Fruit fly (Drosophila melanogaster) whole organism, embryonic: ENCODE data around the gene Rh5.

Source experiments
- Abd-B ChIP-seq: fragments of 200-800 bp; sonication (Bioruptor generic); optimal IDR thresholded peaks from 2 replicates; lab custom pipeline; 2018; ENCODE audit warnings: missing biosample characterization, mild to moderate bottlenecking, missing genetic modification characterization, moderate library complexity
- Awh ChIP-seq: fragments of 200-800 bp; sonication (Bioruptor generic); IDR thresholded peaks from 2 replicates; pipeline ENCODE4, ENCODE4 v1.3.6; 2022; ENCODE audit warnings: missing biosample characterization, missing genetic modification characterization
- Bgb ChIP-seq: fragments of 200-800 bp; sonication (Bioruptor generic); IDR thresholded peaks from 2 replicates; pipeline ENCODE4 v1.3.6; 2022; ENCODE audit warnings: missing biosample characterization, missing genetic modification characterization; ENCODE audit not compliant: partially characterized antibody
- CG15269 ChIP-seq: fragments of 200-800 bp; sonication (Bioruptor generic); optimal IDR thresholded peaks from 2 replicates; lab custom pipeline; 2018; ENCODE audit warnings: missing biosample characterization, mild to moderate bottlenecking, missing genetic modification characterization, moderate library complexity
- CG1529 ChIP-seq: fragments of 200-800 bp; sonication (Bioruptor generic); optimal IDR thresholded peaks from 3 replicates; lab custom pipeline; 2018; ENCODE audit warnings: missing biosample characterization, missing genetic modification characterization
- CG15514 ChIP-seq: fragments of 200-800 bp; sonication (Bioruptor generic); optimal IDR thresholded peaks from 3 replicates; lab custom pipeline; 2017; ENCODE audit warnings: missing biosample characterization, missing genetic modification characterization, mild to moderate bottlenecking, moderate library complexity, missing genetic modification reagents
- CG16815 ChIP-seq: fragments of 200-800 bp; sonication (Bioruptor generic); optimal IDR thresholded peaks from 3 replicates; lab custom pipeline; 2017; ENCODE audit warnings: missing biosample characterization, mild to moderate bottlenecking, missing genetic modification characterization
- CG18764 ChIP-seq: fragments of 200-800 bp; sonication (Bioruptor generic); optimal IDR thresholded peaks from 3 replicates; lab custom pipeline; 2016; ENCODE audit warnings: missing biosample characterization, missing genetic modification characterization
- CG30431 ChIP-seq: fragments of 200-800 bp; sonication (Bioruptor generic); optimal IDR thresholded peaks from 2 replicates; lab custom pipeline; 2017; ENCODE audit warnings: missing biosample characterization, missing genetic modification characterization
- CG32767 ChIP-seq: fragments of 200-800 bp; sonication (Bioruptor generic); IDR thresholded peaks from 2 replicates; pipeline ENCODE4 v1.3.6; 2022; ENCODE audit warnings: missing biosample characterization, missing genetic modification characterization
- CG42726 ChIP-seq: fragments of 200-800 bp; sonication (Bioruptor generic); IDR thresholded peaks from 2 replicates; pipeline ENCODE4 v1.3.6; 2022; ENCODE audit warnings: missing biosample characterization, missing genetic modification characterization; ENCODE audit not compliant: partially characterized antibody
- CG4617 ChIP-seq: fragments of 200-800 bp; sonication (Bioruptor generic); optimal IDR thresholded peaks from 3 replicates; lab custom pipeline; 2016; ENCODE audit warnings: missing biosample characterization, missing genetic modification characterization, borderline replicate concordance
- CG5245 ChIP-seq: fragments of 200-800 bp; sonication (Bioruptor generic); optimal IDR thresholded peaks from 3 replicates; lab custom pipeline; 2016; ENCODE audit warnings: missing biosample characterization, missing genetic modification characterization
- CG6654 ChIP-seq: fragments of 200-800 bp; sonication (Bioruptor generic); optimal IDR thresholded peaks from 2 replicates; lab custom pipeline; 2017; ENCODE audit warnings: missing biosample characterization, mild to moderate bottlenecking, missing genetic modification characterization
- CG7786 ChIP-seq: fragments of 200-800 bp; sonication (Bioruptor generic); optimal IDR thresholded peaks from 2 replicates; lab custom pipeline; 2016; ENCODE audit warnings: missing biosample characterization, missing genetic modification characterization
- CG7928 ChIP-seq: fragments of 200-800 bp; sonication (Bioruptor generic); optimal IDR thresholded peaks from 2 replicates; lab custom pipeline; 2017; ENCODE audit warnings: missing biosample characterization, mild to moderate bottlenecking, missing genetic modification characterization
- CG7987 ChIP-seq: fragments of 200-800 bp; sonication (Bioruptor generic); optimal IDR thresholded peaks from 2 replicates; lab custom pipeline; 2018; ENCODE audit warnings: missing biosample characterization, mild to moderate bottlenecking, missing genetic modification characterization, moderate library complexity
- CTCF ChIP-seq: fragments of 200-800 bp; sonication (Bioruptor generic); optimal IDR thresholded peaks from 2 replicates; lab custom pipeline; 2017; ENCODE audit warnings: missing biosample characterization, mild to moderate bottlenecking, missing genetic modification characterization, moderate library complexity
- Dek ChIP-seq: fragments of 200-800 bp; sonication (Bioruptor generic); optimal IDR thresholded peaks from 3 replicates; lab custom pipeline; 2019; ENCODE audit warnings: missing biosample characterization, mild to moderate bottlenecking, missing genetic modification characterization, moderate library complexity
- Dp ChIP-seq: fragments of 200-800 bp; sonication (Bioruptor generic); optimal IDR thresholded peaks from 2 replicates; lab custom pipeline; 2018; ENCODE audit warnings: missing biosample characterization, mild to moderate bottlenecking, missing genetic modification characterization, moderate library complexity
- Dref ChIP-seq: fragments of 200-800 bp; sonication (Bioruptor generic); IDR thresholded peaks from 2 replicates; pipeline ENCODE4 v1.3.6; 2022; ENCODE audit warnings: missing biosample characterization, missing genetic modification characterization
- Eip74EF ChIP-seq, 2 experiments: fragments of 200-800 bp in 1 of 2; fragments of >200 bp in 1 of 2; sonication (Bioruptor generic) in 1 of 2; optimal IDR thresholded peaks; 2 replicates each; lab custom pipeline; 2017 to 2019; ENCODE audit warnings: missing biosample characterization in 2 of 2, missing genetic modification characterization in 2 of 2, mild to moderate bottlenecking in 1 of 2, moderate library complexity in 1 of 2
- Ets97D ChIP-seq: fragments of 200-800 bp; sonication (Bioruptor generic); optimal IDR thresholded peaks from 3 replicates; lab custom pipeline; 2016; ENCODE audit warnings: missing biosample characterization, missing genetic modification characterization
- Fer1 ChIP-seq: fragments of 200-800 bp; sonication (Bioruptor generic); optimal IDR thresholded peaks from 2 replicates; lab custom pipeline; 2017; ENCODE audit warnings: missing biosample characterization, mild to moderate bottlenecking, missing genetic modification characterization
- Fer3 ChIP-seq: fragments of 200-800 bp; sonication (Bioruptor generic); optimal IDR thresholded peaks from 2 replicates; lab custom pipeline; 2018; ENCODE audit warnings: missing biosample characterization, mild to moderate bottlenecking, missing genetic modification characterization, moderate library complexity
- H15 ChIP-seq: fragments of 200-800 bp; sonication (Bioruptor generic); IDR thresholded peaks from 3 replicates; pipeline ENCODE4 v1.3.6; 2022; ENCODE audit warnings: missing biosample characterization, missing genetic modification characterization
- Hr39 ChIP-seq: fragments of >200 bp; optimal IDR thresholded peaks from 2 replicates; lab custom pipeline; 2017
- MESR4 ChIP-seq: fragments of 200-800 bp; sonication (Bioruptor generic); optimal IDR thresholded peaks from 2 replicates; lab custom pipeline; 2018; ENCODE audit warnings: missing biosample characterization, mild to moderate bottlenecking, missing genetic modification characterization, moderate library complexity
- MTF-1 ChIP-seq: fragments of 200-800 bp; sonication (Bioruptor generic); optimal IDR thresholded peaks from 2 replicates; lab custom pipeline; 2018; ENCODE audit warnings: missing biosample characterization, mild to moderate bottlenecking, missing genetic modification characterization, borderline replicate concordance
- Mad ChIP-seq: fragments of 200-800 bp; sonication (Bioruptor generic); optimal IDR thresholded peaks from 2 replicates; lab custom pipeline; 2016; ENCODE audit warnings: missing biosample characterization, missing genetic modification characterization
- NC2α ChIP-seq: fragments of 200-800 bp; sonication (Bioruptor generic); optimal IDR thresholded peaks from 2 replicates; lab custom pipeline; 2016; ENCODE audit warnings: missing biosample characterization, missing genetic modification characterization
- Neu2 ChIP-seq: fragments of 200-800 bp; sonication (Bioruptor generic); optimal IDR thresholded peaks from 3 replicates; lab custom pipeline; 2016; ENCODE audit warnings: missing biosample characterization, missing genetic modification characterization, borderline replicate concordance
- Poxn ChIP-seq: fragments of 200-800 bp; sonication (Bioruptor generic); IDR thresholded peaks from 2 replicates; pipeline ENCODE4 v1.3.6; 2022; ENCODE audit warnings: missing biosample characterization, missing genetic modification characterization
- TFAM ChIP-seq: fragments of 200-800 bp; sonication (Bioruptor generic); optimal IDR thresholded peaks from 2 replicates; lab custom pipeline; 2017; ENCODE audit warnings: missing biosample characterization, missing genetic modification characterization, inconsistent platforms
- Xbp1 ChIP-seq: fragments of 200-800 bp; sonication (Bioruptor generic); optimal IDR thresholded peaks from 3 replicates; lab custom pipeline; 2016; ENCODE audit warnings: missing biosample characterization, mild to moderate bottlenecking, missing genetic modification characterization
- chif ChIP-seq, 2 experiments: fragments of 200-800 bp; sonication (Bioruptor generic); optimal IDR thresholded peaks; 3 replicates each; lab custom pipeline; 2016; ENCODE audit warnings: missing biosample characterization in 2 of 2, missing genetic modification characterization in 2 of 2
- da ChIP-seq: fragments of 200-800 bp; sonication (Bioruptor generic); optimal IDR thresholded peaks from 2 replicates; lab custom pipeline; 2016; ENCODE audit warnings: missing biosample characterization, missing genetic modification characterization
- disco-r ChIP-seq: fragments of 200-800 bp; sonication (Bioruptor generic); optimal IDR thresholded peaks from 2 replicates; lab custom pipeline; 2016; ENCODE audit warnings: missing biosample characterization, missing genetic modification characterization
- hb ChIP-seq: fragments of 200-800 bp; sonication (Bioruptor generic); IDR thresholded peaks from 3 replicates; pipeline ENCODE4 v1.3.6; 2022; ENCODE audit warnings: missing biosample characterization, missing genetic modification characterization; ENCODE audit not compliant: partially characterized antibody
- kay ChIP-seq: fragments of 200-800 bp; sonication (Bioruptor generic); optimal IDR thresholded peaks from 2 replicates; lab custom pipeline; 2016; ENCODE audit warnings: missing biosample characterization, missing genetic modification characterization
- klu ChIP-seq: fragments of 200-800 bp; sonication (Bioruptor generic); IDR thresholded peaks from 2 replicates; pipeline ENCODE4 v1.3.6; 2022; ENCODE audit warnings: missing biosample characterization, missing genetic modification characterization
- luna ChIP-seq: fragments of 200-800 bp; sonication (Bioruptor generic); optimal IDR thresholded peaks from 2 replicates; lab custom pipeline; 2016; ENCODE audit warnings: missing biosample characterization, missing genetic modification characterization
- otp ChIP-seq: fragments of 200-800 bp; sonication (Bioruptor generic); IDR thresholded peaks from 3 replicates; pipeline ENCODE4, ENCODE4 v1.3.6; 2022; ENCODE audit warnings: missing biosample characterization, missing genetic modification characterization
- sisA ChIP-seq: fragments of 200-800 bp; sonication (Bioruptor generic); IDR thresholded peaks from 2 replicates; pipeline ENCODE4 v1.3.6; 2022; ENCODE audit warnings: missing biosample characterization, missing genetic modification characterization
- ssp ChIP-seq: fragments of 200-800 bp; sonication (Bioruptor generic); IDR thresholded peaks from 2 replicates; pipeline ENCODE4 v1.3.6; 2022; ENCODE audit warnings: missing biosample characterization, missing genetic modification characterization
- tio ChIP-seq: fragments of 200-800 bp; sonication (Bioruptor generic); optimal IDR thresholded peaks from 2 replicates; lab custom pipeline; 2017; ENCODE audit warnings: missing biosample characterization, missing genetic modification characterization, inconsistent platforms
- tll ChIP-seq, 2 experiments: fragments of 200-800 bp in 1 of 2; fragments of >200 bp in 1 of 2; sonication (Bioruptor generic) in 1 of 2; optimal IDR thresholded peaks; 2 replicates each; lab custom pipeline; 2017 to 2019; ENCODE audit warnings: missing biosample characterization in 2 of 2, missing genetic modification characterization in 2 of 2, mild to moderate bottlenecking in 1 of 2, moderate library complexity in 1 of 2
- unc-4 ChIP-seq: fragments of 200-800 bp; sonication (Bioruptor generic); IDR thresholded peaks from 2 replicates; pipeline ENCODE4 v1.3.6; 2022; ENCODE audit warnings: missing biosample characterization, missing genetic modification characterization; ENCODE audit not compliant: partially characterized antibody
- vnd ChIP-seq: fragments of 200-800 bp; sonication (Bioruptor generic); IDR thresholded peaks from 3 replicates; pipeline ENCODE4 v1.3.6; 2022; ENCODE audit warnings: missing biosample characterization, missing genetic modification characterization; ENCODE audit not compliant: partially characterized antibody
- vvl ChIP-seq: fragments of 200-800 bp; sonication (Bioruptor generic); IDR thresholded peaks from 2 replicates; pipeline ENCODE4 v1.3.6; 2022; ENCODE audit warnings: missing biosample characterization, missing genetic modification characterization
- wek ChIP-seq: fragments of 200-800 bp; sonication (Bioruptor generic); optimal IDR thresholded peaks from 3 replicates; lab custom pipeline; 2018; ENCODE audit warnings: missing biosample characterization, mild to moderate bottlenecking, missing genetic modification characterization, moderate library complexity
- zen ChIP-seq: fragments of 200-800 bp; sonication (Bioruptor generic); optimal IDR thresholded peaks from 3 replicates; lab custom pipeline; 2018; ENCODE audit warnings: missing biosample characterization, mild to moderate bottlenecking, missing genetic modification characterization, moderate library complexity

Gene Rh5

dm6 chr2L:12040510-12040909 is 32.6 kb downstream of the Rh5 start, which contains the start of gene CG6766 (continued):
- TF ChIP-seq CG5245 (GFP tag; lab: Kevin White, UChicago) (no peak), vvl (GFP tag; lab: Robert Waterston, UW) (no peak), Fer1 (no peak), CG7987 (GFP tag; lab: Kevin White, UChicago) (no peak), vnd (GFP tag; lab: Robert Waterston, UW) (no peak), Fer3 (no peak), Dp (peak; percentile 42), CG4617 (GFP tag; lab: Kevin White, UChicago) (peak; percentile 65), Bgb (GFP tag; lab: Robert Waterston, UW) (no peak), tll (GFP tag; optimal IDR thresholded peaks at IDR 0.05; lab: Kevin White, UChicago) (no peak), hb (GFP tag; lab: Robert Waterston, UW) (no peak), sisA (no peak), unc-4 (GFP tag; lab: Robert Waterston, UW) (no peak), MESR4 (peak; percentile 60), ssp (no peak), Awh (GFP tag; lab: Robert Waterston, UW) (no peak), TFAM (GFP tag; lab: Kevin White, UChicago) (no peak), Hr39 (lab: Kevin White, UChicago) (no peak), CG7786 (GFP tag; lab: Kevin White, UChicago) (no peak), CG32767 (no peak), klu (GFP tag; lab: Robert Waterston, UW) (no peak), zen (tag; lab: Kevin White, UChicago) (no peak), CG6654 (no peak), CG15514 (GFP tag; lab: Kevin White, UChicago) (peak; percentile 23), CG7928 (GFP tag; lab: Kevin White, UChicago) (no peak), Neu2 (GFP tag; lab: Kevin White, UChicago) (no peak), luna (GFP tag; lab: Kevin White, UChicago) (no peak), Ets97D (GFP tag; lab: Kevin White, UChicago) (peak; percentile 3), Eip74EF (GFP tag; optimal IDR thresholded peaks at IDR 0.05; lab: Kevin White, UChicago) (no peak), chif (GFP tag; optimal IDR thresholded peaks at IDR 0.05; lab: Kevin White, UChicago) (no peak), CTCF (GFP tag; lab: Kevin White, UChicago) (no peak), disco-r (GFP tag; lab: Kevin White, UChicago) (no peak), Abd-B (GFP tag; lab: Kevin White, UChicago) (no peak), kay (GFP tag; lab: Kevin White, UChicago) (no peak), CG1529 (no peak), Mad (GFP tag; lab: Kevin White, UChicago) (no peak), NC2α (no peak), da (GFP tag; lab: Kevin White, UChicago) (no peak), CG15269 (tag; lab: Kevin White, UChicago) (no peak), CG30431 (no peak), Dek (tag; lab: Kevin White, UChicago) (no peak), Dref (GFP tag; lab: Robert Waterston, UW) (peak; percentile 58), CG18764 (GFP tag; lab: Kevin White, UChicago) (no peak), Poxn (GFP tag; lab: Robert Waterston, UW) (no peak), tio (no peak), MTF-1 (GFP tag; lab: Kevin White, UChicago) (no peak), wek (no peak), otp (GFP tag; lab: Robert Waterston, UW) (no peak), CG16815 (GFP tag; lab: Kevin White, UChicago) (no peak), CG42726 (GFP tag; lab: Robert Waterston, UW) (no peak), H15 (no peak), Xbp1 (GFP tag; lab: Kevin White, UChicago) (peak; percentile 72)
